Fruit fly (Drosophila melanogaster): Measurements from ENCODE around the gene Nup153.

Nup153 gene

DNA sequence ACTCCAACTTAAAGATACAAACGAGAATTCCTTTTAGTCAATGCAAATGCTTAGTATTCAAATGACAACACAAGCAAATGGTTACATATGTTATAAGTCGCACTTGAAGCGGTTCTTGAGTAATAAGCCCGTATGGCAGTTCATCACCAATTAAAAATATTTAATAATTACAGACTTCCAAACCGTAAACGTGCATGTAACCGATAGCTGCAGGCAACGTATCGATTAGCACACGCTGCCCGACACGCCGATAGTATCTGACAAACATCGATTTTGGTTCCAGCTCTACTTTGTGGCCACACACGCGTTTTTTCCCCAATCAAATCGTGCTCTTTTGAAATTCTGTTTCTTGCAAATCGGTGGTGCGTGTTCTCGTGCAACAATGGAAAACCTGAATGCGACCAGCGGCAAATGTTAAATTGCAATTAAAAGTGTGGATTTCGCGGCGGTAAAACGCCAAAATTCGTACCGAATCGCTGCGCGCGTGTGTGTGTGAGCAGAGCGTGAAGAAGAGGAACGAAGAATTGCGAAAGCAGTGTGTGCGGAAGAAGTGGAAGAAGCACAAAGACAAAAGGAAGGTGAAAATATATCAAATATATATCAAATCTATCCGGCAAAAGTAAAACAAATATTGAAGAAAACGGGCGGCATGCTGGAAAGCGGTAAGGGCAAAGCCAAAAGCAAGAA is at the start of gene Nup153, which contains the start of gene CG9784:
Nup153 (plus strand) TSS at position 264 of the 687 bp plus-strand sequence.
CG9784 (minus strand) TSS at position 238 of the 687 bp plus-strand sequence.
- no peak for TF ChIP-seq noc (tag; optimal IDR thresholded peaks at IDR 0.05)

dm6 chrX:16552567-16552966 is 46.5 kb upstream of the Nup153 start:
- TF ChIP-seq noc (tag; optimal IDR thresholded peaks at IDR 0.05), result peak; percentile 62

DNA sequence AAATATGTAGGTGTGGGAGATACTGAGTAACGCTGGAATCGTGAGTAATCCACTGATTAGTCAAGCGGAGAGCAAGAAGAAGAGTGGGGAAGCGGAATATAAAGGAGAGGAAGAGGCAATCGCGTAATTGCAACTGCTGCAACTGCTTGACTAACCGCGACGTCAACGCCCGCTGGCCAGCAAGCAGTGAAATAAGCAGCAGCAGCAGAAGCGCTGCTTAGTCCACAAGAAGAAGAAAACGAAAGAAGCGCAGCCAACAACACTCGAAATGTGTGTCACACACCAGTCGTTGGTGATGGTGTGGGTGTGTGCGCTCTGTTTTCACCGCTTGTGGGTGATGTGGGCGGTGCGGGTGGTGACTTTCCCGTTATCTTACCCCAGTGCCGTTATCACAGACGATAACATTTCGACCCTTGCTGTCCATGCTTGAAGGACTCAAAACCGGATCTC is 46.0 kb upstream of the Nup153 start:
- no peak for TF ChIP-seq noc (tag; optimal IDR thresholded peaks at IDR 0.05)

DNA sequence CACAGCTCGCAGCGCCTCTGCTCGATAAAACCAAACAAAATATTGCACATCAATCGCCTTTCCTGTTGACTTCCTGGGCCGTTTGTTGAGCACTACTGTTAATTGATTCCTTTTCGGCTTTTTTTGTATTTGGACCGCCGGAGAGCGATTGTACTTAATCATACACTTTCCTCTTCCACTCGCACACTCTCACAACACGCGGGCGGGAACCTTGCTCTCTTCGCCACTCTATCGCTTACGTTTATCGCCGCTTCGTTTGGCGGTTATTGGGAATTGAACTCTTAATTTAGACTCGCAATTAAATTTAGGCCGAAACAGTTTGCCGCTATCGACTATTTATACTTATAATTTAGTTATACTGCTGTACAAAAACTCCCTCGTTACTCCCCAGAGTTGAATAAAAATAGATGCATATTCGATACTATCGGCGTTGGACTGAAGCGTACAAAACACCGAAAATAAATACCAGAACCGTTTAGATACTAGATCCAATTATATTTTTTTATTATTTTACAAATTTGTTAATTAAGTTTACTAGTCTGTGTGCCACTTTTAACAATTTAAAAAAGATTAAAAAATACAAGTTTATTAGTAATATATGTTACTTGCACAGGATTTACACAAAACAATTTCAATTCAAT is 45.4 kb upstream of the Nup153 start, which contains the start of gene Arp2:
Arp2 (minus strand) TSS at position 427 of the 641 bp plus-strand sequence.
- no peak for TF ChIP-seq noc (tag; optimal IDR thresholded peaks at IDR 0.05)

dm6 chrX:16559514-16560510 is 39.2 kb upstream of the Nup153 start, which contains the start of gene Pp2B-14D:
TSS of gene Pp2B-14D (minus strand) at chrX:16560016.
- peak; percentile 44 for TF ChIP-seq noc (tag; optimal IDR thresholded peaks at IDR 0.05)

DNA sequence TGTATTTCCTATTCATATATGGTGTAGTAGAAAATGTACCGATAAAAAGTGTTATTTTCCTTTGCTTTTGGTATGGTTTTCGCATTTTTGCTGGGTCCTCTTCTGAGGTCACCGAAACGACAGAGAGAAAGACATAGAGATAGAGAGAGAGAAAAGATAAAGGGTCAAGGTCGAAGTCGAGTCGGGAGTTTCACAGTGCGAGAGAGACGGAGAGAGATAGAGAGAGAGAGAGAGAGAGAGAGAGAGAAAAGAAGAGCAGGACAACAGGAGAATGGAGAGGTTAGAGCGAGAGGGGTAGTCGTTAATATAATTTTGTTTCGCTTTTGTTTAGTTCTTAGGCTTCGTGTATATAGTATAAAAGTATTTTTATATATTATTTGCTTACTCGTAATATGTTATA is 36.8 kb upstream of the Nup153 start:
- TF ChIP-seq noc (tag; optimal IDR thresholded peaks at IDR 0.05), result no peak

DNA sequence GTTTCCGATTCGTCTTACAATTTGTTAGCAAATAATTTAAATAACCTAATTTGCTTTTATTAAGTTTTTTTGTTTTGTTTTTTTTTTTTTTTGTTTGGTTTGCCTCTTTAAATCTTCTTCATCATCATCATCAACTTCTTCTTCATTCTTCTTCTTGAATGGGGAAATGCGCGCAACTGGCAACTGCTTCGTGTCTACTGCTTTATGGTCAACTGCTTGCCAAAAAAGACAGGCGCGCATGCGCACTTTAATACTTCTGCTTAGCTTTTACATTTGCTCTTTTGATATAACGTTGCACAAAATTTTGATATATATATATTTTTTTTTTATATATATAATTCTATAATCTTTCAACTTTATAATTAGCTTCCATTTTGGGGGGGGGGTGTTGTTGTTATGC is 33.7 kb upstream of the Nup153 start:
- no peak for TF ChIP-seq noc (tag; optimal IDR thresholded peaks at IDR 0.05)

- no peak for TF ChIP-seq noc (tag; optimal IDR thresholded peaks at IDR 0.05)
These were observed 28.3 kb upstream of the Nup153 start for dm6 chrX:16570572-16571224.

DNA sequence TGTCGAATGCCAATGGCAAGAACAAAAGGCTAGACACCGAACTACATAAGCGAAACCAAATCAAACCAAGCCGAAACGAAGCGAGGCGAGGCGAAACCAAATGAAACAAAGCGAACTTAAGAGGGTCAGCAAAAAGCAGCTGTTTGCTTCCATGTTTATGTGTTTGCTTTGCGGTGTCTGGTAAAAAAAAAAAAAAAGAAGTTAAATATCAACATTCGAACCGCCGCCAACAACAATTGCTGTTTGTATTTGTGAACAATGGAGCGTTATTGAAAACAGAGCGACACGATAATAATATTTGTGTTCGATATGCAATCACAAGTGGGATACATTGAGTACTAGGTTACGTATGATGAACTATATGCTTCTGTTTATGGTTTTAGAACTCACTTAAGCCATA is 25.4 kb upstream of the Nup153 start:
- no peak for TF ChIP-seq noc (tag; optimal IDR thresholded peaks at IDR 0.05)

DNA sequence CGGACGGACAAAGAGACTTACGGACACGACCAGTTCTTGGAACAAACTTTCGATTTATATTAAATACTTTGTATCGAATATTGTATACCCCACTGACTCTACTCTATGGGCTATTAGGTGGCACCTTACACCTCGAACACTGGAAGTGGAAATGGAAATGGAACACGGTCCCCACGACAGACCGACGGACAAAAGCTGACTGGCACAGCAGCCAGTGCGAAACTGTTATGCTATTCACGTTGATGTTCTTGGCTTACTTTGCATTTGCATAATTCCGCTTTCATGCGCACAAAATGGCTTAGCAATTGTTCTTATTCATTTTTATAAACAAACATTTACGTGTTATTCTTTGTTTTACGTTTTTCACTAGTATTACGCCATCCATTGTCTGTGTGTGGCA is 24.9 kb upstream of the Nup153 start:
- TF ChIP-seq noc (tag; optimal IDR thresholded peaks at IDR 0.05), result no peak

DNA sequence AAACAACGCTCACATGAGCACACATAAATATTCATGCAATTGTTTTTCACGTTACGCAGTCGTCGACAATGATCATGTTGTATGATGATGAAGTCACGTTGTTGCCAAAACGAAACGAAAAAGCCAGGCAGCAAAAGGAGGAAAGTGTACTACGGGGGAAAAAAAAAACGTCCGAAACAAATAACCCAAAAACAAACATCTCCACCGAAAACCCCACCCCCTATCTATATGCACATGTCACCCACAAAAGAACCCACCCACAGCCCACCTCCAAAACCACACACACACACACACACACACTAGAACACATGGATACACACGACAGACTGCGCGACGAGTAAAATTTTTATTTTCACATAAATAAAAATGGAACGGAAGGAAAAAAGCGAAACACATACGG is 23.9 kb upstream of the Nup153 start:
- TF ChIP-seq noc (tag; optimal IDR thresholded peaks at IDR 0.05), result no peak

- no peak for TF ChIP-seq noc (tag; optimal IDR thresholded peaks at IDR 0.05)
These were observed 19.1 kb upstream of the Nup153 start for dm6 chrX:16579978-16580377.

DNA sequence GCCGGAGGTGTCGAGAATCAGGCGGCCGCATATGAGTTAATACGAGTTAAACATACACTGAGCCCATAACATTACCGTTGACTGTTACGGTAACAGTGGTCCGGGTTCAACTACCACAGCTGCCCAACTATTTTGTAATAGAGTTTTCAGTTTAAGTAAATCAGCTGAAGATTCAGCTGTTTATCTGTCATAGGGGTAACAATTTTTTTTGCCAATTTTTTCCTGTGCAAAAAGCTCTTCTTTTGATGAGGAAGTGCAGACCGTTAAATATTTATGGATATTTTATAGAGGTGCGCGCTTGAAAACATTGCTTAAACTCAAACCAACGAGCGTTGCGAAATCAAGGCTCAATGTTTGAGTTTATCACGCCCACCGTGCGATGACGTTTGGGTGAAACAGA is 17.3 kb upstream of the Nup153 start:
- no peak for TF ChIP-seq noc (tag; optimal IDR thresholded peaks at IDR 0.05)

- no peak for TF ChIP-seq noc (tag; optimal IDR thresholded peaks at IDR 0.05)
These were observed 16.9 kb upstream of the Nup153 start for dm6 chrX:16582145-16582544.

- TF ChIP-seq noc (tag; optimal IDR thresholded peaks at IDR 0.05), result no peak
These were observed 15.3 kb upstream of the Nup153 start for dm6 chrX:16583730-16584129.
